Comparison of ENCODE assay signal across 2 fruit fly cellular contexts in genomic region chr2L:7570529-7570928, dm6.
A peak's percentile ranks its signal among the peaks of the same experiment; 100 is the strongest.
TF ChIP-seq lines count a peak whose summit lies in the region.

No protein-coding gene starts in this region.

- no peak for TF ChIP-seq CTCF in whole organism, embryonic (GFP tag; optimal IDR thresholded peaks at IDR 0.05; lab: Kevin White, UChicago)

TF ChIP-seq in whole organism, adult, 20 proteins besides CTCF, POLR2A, EP300 and RAD21:
- TF ChIP-seq CG5204 (GFP tag; optimal IDR thresholded peaks at IDR 0.05; lab: Kevin White, UChicago) (no peak), kay (GFP tag; lab: Kevin White, UChicago; ENCODE audit: borderline replicate concordance) (peak; percentile 80), CG12768 (GFP tag; optimal IDR thresholded peaks at IDR 0.05; lab: Kevin White, UChicago) (peak; percentile 8)

TF ChIP-seq in whole organism, embryonic, 481 proteins besides CTCF, POLR2A, EP300 and RAD21:
- TF ChIP-seq sens (GFP tag; lab: Kevin White, UChicago), result peak; percentile 60
- TF ChIP-seq Myb (GFP tag; optimal IDR thresholded peaks at IDR 0.05; lab: Kevin White, UChicago), result no peak
- TF ChIP-seq Fer3 (tag; optimal IDR thresholded peaks at IDR 0.05; lab: Kevin White, UChicago), result no peak

Comparison
In these comparisons a context has a peak if more than half of its experiments do, and no peak if none do; other contexts are left out.
1. Of the 1 proteins assayed by ChIP-seq in both whole organism, embryonic and whole organism, adult: peak only in whole organism, embryonic: none; only in whole organism, adult: kay; in both: none; in neither: 0.